Worm (Caenorhabditis elegans) whole organism, L4 larva: Measurements from ENCODE around the gene F35D2.3.

ENCODE experiments used
- F26F4.8 ChIP-seq: fragments of 200-800 bp; sonication (Bioruptor generic); conservative IDR thresholded peaks from 2 replicates; pipeline ENCODE4 v1.3.6; 2022; ENCODE audit warnings: missing genetic modification characterization, missing compliant biosample characterization
- F44E2.7 ChIP-seq: fragments of 200-800 bp; sonication (Bioruptor generic); IDR thresholded peaks from 2 replicates; pipeline ENCODE4 v2.1.2; 2022; ENCODE audit warnings: missing genetic modification characterization, missing compliant biosample characterization
- ZK546.5 ChIP-seq, 2 experiments: sonication (generic microtip); optimal IDR thresholded peaks; 2 replicates each; lab custom pipeline; 2017; ENCODE audit warnings: missing biosample characterization in 2 of 2, missing genetic modification characterization in 2 of 2
- aha-1 ChIP-seq: fragments of 150-350 bp; peaks from one replicate; lab custom pipeline; 2014; ENCODE audit warnings: missing biosample characterization, missing genetic modification characterization
- ama-1 ChIP-seq: fragments of 150-350 bp; optimal IDR thresholded peaks from 2 replicates; lab custom pipeline; 2014; ENCODE audit warnings: inconsistent platforms, mixed read lengths
- arid-1 ChIP-seq: fragments of 200-800 bp; sonication (Bioruptor generic); conservative IDR thresholded peaks from 2 replicates; pipeline ENCODE4 v1.3.6; 2022; ENCODE audit warnings: missing genetic modification reagents, missing genetic modification characterization, missing compliant biosample characterization
- attf-4 ChIP-seq: sonication (generic microtip); optimal IDR thresholded peaks from 3 replicates; lab custom pipeline; 2017; ENCODE audit warnings: missing biosample characterization, missing genetic modification characterization
- ceh-62 ChIP-seq: sonication (generic microtip); optimal IDR thresholded peaks from 2 replicates; lab custom pipeline; 2017; ENCODE audit warnings: missing biosample characterization, missing genetic modification characterization
- ceh-82 ChIP-seq: sonication (generic microtip); optimal IDR thresholded peaks from 2 replicates; lab custom pipeline; 2017; ENCODE audit warnings: missing biosample characterization, missing genetic modification characterization
- cey-2 ChIP-seq: sonication (generic microtip); optimal IDR thresholded peaks from 3 replicates; lab custom pipeline; 2017; ENCODE audit warnings: missing genetic modification characterization, mild to moderate bottlenecking, missing compliant biosample characterization, antibody characterized with exemption, borderline replicate concordance; ENCODE audit not compliant: insufficient read depth
- ctbp-1 ChIP-seq: fragments of 200-800 bp; sonication (Bioruptor generic); IDR thresholded peaks from 2 replicates; pipeline ENCODE4 v1.3.6; 2022; ENCODE audit warnings: missing genetic modification reagents, missing genetic modification characterization, missing compliant biosample characterization
- dmd-6 ChIP-seq: fragments of 200-800 bp; sonication (Bioruptor generic); IDR thresholded peaks from 2 replicates; pipeline ENCODE4 v1.3.6; 2022; ENCODE audit warnings: missing genetic modification reagents, missing genetic modification characterization, missing compliant biosample characterization
- dmd-8 ChIP-seq: fragments of 200-800 bp; sonication (Bioruptor generic); IDR thresholded peaks from 2 replicates; pipeline ENCODE4 v1.3.6; 2022; ENCODE audit warnings: missing genetic modification characterization, missing compliant biosample characterization
- dmd-9 ChIP-seq: fragments of 200-800 bp; sonication (Bioruptor generic); IDR thresholded peaks from 2 replicates; pipeline ENCODE4 v1.3.6; 2022; ENCODE audit warnings: missing genetic modification reagents, missing genetic modification characterization, missing compliant biosample characterization
- dve-1 ChIP-seq: sonication (generic microtip); optimal IDR thresholded peaks from 2 replicates; lab custom pipeline; 2017; ENCODE audit warnings: antibody characterized with exemption, mild to moderate bottlenecking, missing genetic modification characterization, missing compliant biosample characterization; ENCODE audit not compliant: insufficient read depth
- egl-27 ChIP-seq: sonication (generic microtip); optimal IDR thresholded peaks from 3 replicates; lab custom pipeline; 2017; ENCODE audit warnings: missing biosample characterization, missing genetic modification reagents, missing genetic modification characterization
- egl-43 ChIP-seq: fragments of 200-800 bp; sonication (Bioruptor generic); IDR thresholded peaks from 2 replicates; pipeline ENCODE4 v1.3.6; 2022; ENCODE audit warnings: missing genetic modification reagents, missing genetic modification characterization, missing compliant biosample characterization
- fos-1 ChIP-seq: fragments of 150-350 bp; optimal IDR thresholded peaks from 2 replicates; lab custom pipeline; 2014; ENCODE audit warnings: missing biosample characterization, missing genetic modification characterization
- hlh-11 ChIP-seq: fragments of 200-800 bp; sonication (Bioruptor generic); optimal IDR thresholded peaks from 2 replicates; lab custom pipeline; 2018; ENCODE audit warnings: mild to moderate bottlenecking, missing genetic modification characterization, missing compliant biosample characterization
- hlh-30 ChIP-seq: sonication (generic microtip); optimal IDR thresholded peaks from 2 replicates; lab custom pipeline; 2017; ENCODE audit warnings: antibody characterized with exemption, mild to moderate bottlenecking, missing genetic modification characterization, missing compliant biosample characterization; ENCODE audit not compliant: insufficient read depth
- lin-1 ChIP-seq: fragments of 200-800 bp; sonication (Bioruptor generic); IDR thresholded peaks from 2 replicates; pipeline ENCODE4 v1.3.6; 2022; ENCODE audit warnings: missing genetic modification reagents, missing genetic modification characterization, missing compliant biosample characterization
- lin-29 ChIP-seq: fragments of 200-800 bp; sonication (Bioruptor generic); IDR thresholded peaks from 2 replicates; pipeline ENCODE4 v1.3.6; 2022; ENCODE audit warnings: missing genetic modification reagents, missing genetic modification characterization, missing compliant biosample characterization
- lin-38 ChIP-seq: fragments of 200-800 bp; sonication (Bioruptor generic); IDR thresholded peaks from 2 replicates; pipeline ENCODE4 v1.3.6; 2022; ENCODE audit warnings: missing genetic modification reagents, missing genetic modification characterization, missing compliant biosample characterization
- lin-39 ChIP-seq: fragments of 150-350 bp; optimal IDR thresholded peaks from 2 replicates; lab custom pipeline; 2014; ENCODE audit warnings: missing biosample characterization, missing genetic modification reagents, missing genetic modification characterization
- lsy-2 ChIP-seq, 2 experiments: fragments of 150-350 bp in 1 of 2; sonication (generic microtip) in 1 of 2; optimal IDR thresholded peaks; 2 replicates each; lab custom pipeline; 2014 to 2017; ENCODE audit warnings: missing biosample characterization in 2 of 2, missing genetic modification characterization in 2 of 2
- madf-5 ChIP-seq, 2 experiments: fragments of 200-800 bp; sonication (Bioruptor generic); IDR thresholded peaks; 2 replicates each; pipeline ENCODE4 v1.3.6; 2022; ENCODE audit warnings: missing compliant biosample characterization in 2 of 2, missing genetic modification characterization in 2 of 2
- mdl-1 ChIP-seq, 2 experiments: fragments of 150-350 bp in 1 of 2; sonication (generic microtip) in 1 of 2; optimal IDR thresholded peaks; 2 replicates each; lab custom pipeline; 2014 to 2017; ENCODE audit warnings: missing biosample characterization in 2 of 2, missing genetic modification characterization in 2 of 2
- mdt-29 ChIP-seq: fragments of 200-800 bp; sonication (Bioruptor generic); IDR thresholded peaks from 2 replicates; pipeline ENCODE4 v1.3.6; 2022; ENCODE audit warnings: missing genetic modification reagents, missing genetic modification characterization, missing compliant biosample characterization
- mep-1 ChIP-seq: fragments of 150-350 bp; sonication (generic microtip); optimal IDR thresholded peaks from 3 replicates; lab custom pipeline; 2014; ENCODE audit warnings: missing biosample characterization, missing genetic modification characterization
- mxl-3 ChIP-seq: fragments of 200-800 bp; sonication (Bioruptor generic); optimal IDR thresholded peaks from 2 replicates; lab custom pipeline; 2018; ENCODE audit warnings: mild to moderate bottlenecking, missing genetic modification characterization, missing compliant biosample characterization
- nhr-10 ChIP-seq: fragments of 150-350 bp; optimal IDR thresholded peaks from 2 replicates; lab custom pipeline; 2014; ENCODE audit warnings: missing biosample characterization, missing genetic modification characterization
- nhr-11 ChIP-seq: fragments of 150-350 bp; optimal IDR thresholded peaks from 2 replicates; lab custom pipeline; 2014; ENCODE audit warnings: missing biosample characterization, missing genetic modification characterization
- nhr-25 ChIP-seq: sonication (generic microtip); optimal IDR thresholded peaks from 2 replicates; lab custom pipeline; 2017; ENCODE audit warnings: missing genetic modification characterization, mild to moderate bottlenecking, missing compliant biosample characterization, antibody characterized with exemption, moderate library complexity, borderline replicate concordance; ENCODE audit not compliant: insufficient read depth
- nhr-28 ChIP-seq: fragments of 150-350 bp; optimal IDR thresholded peaks from 2 replicates; lab custom pipeline; 2014; ENCODE audit warnings: missing biosample characterization, missing genetic modification characterization
- nhr-41 ChIP-seq: fragments of 200-800 bp; sonication (Bioruptor generic); IDR thresholded peaks from 2 replicates; pipeline ENCODE4 v1.3.6; 2022; ENCODE audit warnings: missing genetic modification reagents, missing genetic modification characterization, missing compliant biosample characterization
- nhr-76 ChIP-seq: fragments of 150-350 bp; optimal IDR thresholded peaks from 2 replicates; lab custom pipeline; 2014; ENCODE audit warnings: missing biosample characterization, missing genetic modification characterization
- php-3 ChIP-seq: fragments of 200-800 bp; sonication (Bioruptor generic); IDR thresholded peaks from 2 replicates; pipeline ENCODE4 v1.3.6; 2022; ENCODE audit warnings: missing genetic modification reagents, missing genetic modification characterization, missing compliant biosample characterization
- sdz-12 ChIP-seq: fragments of 200-800 bp; sonication (Bioruptor generic); optimal IDR thresholded peaks from 2 replicates; lab custom pipeline; 2018; ENCODE audit warnings: mild to moderate bottlenecking, missing genetic modification characterization, missing compliant biosample characterization
- skn-1 ChIP-seq: fragments of 150-350 bp; optimal IDR thresholded peaks from 2 replicates; lab custom pipeline; 2014; ENCODE audit warnings: missing biosample characterization, missing genetic modification characterization
- spr-3 ChIP-seq: fragments of 200-800 bp; sonication (Bioruptor generic); optimal IDR thresholded peaks from 2 replicates; lab custom pipeline; 2018; ENCODE audit warnings: mild to moderate bottlenecking, missing genetic modification characterization, missing compliant biosample characterization
- tag-97 ChIP-seq: fragments of 200-800 bp; sonication (Bioruptor generic); IDR thresholded peaks from 2 replicates; pipeline ENCODE4 v1.3.6; 2022; ENCODE audit warnings: missing genetic modification characterization, missing compliant biosample characterization
- unc-130 ChIP-seq: sonication (generic microtip); optimal IDR thresholded peaks from 2 replicates; lab custom pipeline; 2016; ENCODE audit warnings: missing genetic modification reagents, missing genetic modification characterization, missing compliant biosample characterization
- unc-62 ChIP-seq, 3 experiments: fragments of 150-350 bp in 1 of 3; sonication (generic microtip); optimal IDR thresholded peaks in 2 of 3; peaks in 1 of 3; 1 replicate in 1 of 3; 2 replicates in 2 of 3; lab custom pipeline; 2014 to 2017; ENCODE audit warnings: missing biosample characterization in 3 of 3, missing genetic modification characterization in 3 of 3, missing genetic modification reagents in 3 of 3, missing genotype in 1 of 3
- zag-1 ChIP-seq: fragments of 150-350 bp; optimal IDR thresholded peaks from 2 replicates; lab custom pipeline; 2014; ENCODE audit warnings: missing biosample characterization, missing genetic modification characterization
- zfp-3 ChIP-seq: fragments of 200-800 bp; sonication (Bioruptor generic); conservative IDR thresholded peaks from 2 replicates; pipeline ENCODE4 v1.3.6; 2022; ENCODE audit warnings: missing genetic modification reagents, missing genetic modification characterization, missing compliant biosample characterization
- zip-2 ChIP-seq: fragments of 150-350 bp; optimal IDR thresholded peaks from 2 replicates; lab custom pipeline; 2014; ENCODE audit warnings: missing biosample characterization, missing genetic modification characterization
- ztf-11 ChIP-seq: fragments of 150-350 bp; optimal IDR thresholded peaks from 2 replicates; lab custom pipeline; 2014; ENCODE audit warnings: missing biosample characterization, missing genetic modification characterization
- ztf-7 ChIP-seq: fragments of 150-350 bp; optimal IDR thresholded peaks from 2 replicates; lab custom pipeline; 2014; ENCODE audit warnings: missing biosample characterization, missing genetic modification characterization

The F35D2.3 gene

ce11 chrII:7554716-7555247, 15.6 kb upstream of the F35D2.3 start (continued):
- TF ChIP-seq lsy-2 (tag; optimal IDR thresholded peaks at IDR 0.05; lab: Kevin White, UChicago) (peak in 1 of 2 experiments; percentile 29), mep-1 (tag; lab: Kevin White, UChicago) (peak; percentile 55), nhr-76 (no peak), zip-2 (no peak), tag-97 (GFP tag; lab: Robert Waterston, UW) (no peak), mxl-3 (GFP tag; lab: Kevin White, UChicago) (peak; percentile 31), F44E2.7 (GFP tag; lab: Robert Waterston, UW) (no peak), mdt-29 (GFP tag; lab: Robert Waterston, UW) (no peak), nhr-10 (tag; lab: Kevin White, UChicago) (no peak), dmd-6 (peak; percentile 98), lin-29 (GFP tag; lab: Robert Waterston, UW) (no peak), ceh-62 (tag; lab: Kevin White, UChicago) (no peak), dmd-8 (no peak), arid-1 (GFP tag; lab: Robert Waterston, UW) (no peak), nhr-25 (tag; lab: Kevin White, UChicago) (peak; percentile 6), egl-43 (GFP tag; lab: Robert Waterston, UW) (no peak), ama-1 (no peak), skn-1 (no peak), sdz-12 (GFP tag; lab: Kevin White, UChicago) (no peak), unc-130 (no peak), attf-4 (tag; lab: Kevin White, UChicago) (no peak), nhr-41 (GFP tag; lab: Robert Waterston, UW) (peak; percentile 42; the same call in 1 of the 2 replicates), lin-38 (GFP tag; lab: Robert Waterston, UW) (no peak), hlh-30 (tag; lab: Kevin White, UChicago) (peak; percentile 87), nhr-28 (tag; lab: Kevin White, UChicago) (peak; percentile 88), ZK546.5 (tag; optimal IDR thresholded peaks at IDR 0.05; lab: Kevin White, UChicago) (no peak), egl-27 (tag; lab: Kevin White, UChicago) (no peak), zfp-3 (GFP tag; lab: Robert Waterston, UW) (0 out of 2 replicates have a peak, but pooled peaks have one; percentile 28), nhr-11 (tag; lab: Kevin White, UChicago) (no peak), lin-1 (GFP tag; lab: Robert Waterston, UW) (peak; percentile 84), madf-5 (GFP tag; IDR thresholded peaks at IDR 0.05; lab: Robert Waterston, UW) (no peak), dmd-9 (GFP tag; lab: Robert Waterston, UW) (no peak), cey-2 (no peak), ceh-82 (tag; lab: Kevin White, UChicago) (no peak), F26F4.8 (GFP tag; lab: Robert Waterston, UW) (no peak), ctbp-1 (GFP tag; lab: Robert Waterston, UW) (no peak), ztf-7 (no peak), dve-1 (peak; percentile 91)
- TF ChIP-seq, all 104 proteins: peak for 24

DNA sequence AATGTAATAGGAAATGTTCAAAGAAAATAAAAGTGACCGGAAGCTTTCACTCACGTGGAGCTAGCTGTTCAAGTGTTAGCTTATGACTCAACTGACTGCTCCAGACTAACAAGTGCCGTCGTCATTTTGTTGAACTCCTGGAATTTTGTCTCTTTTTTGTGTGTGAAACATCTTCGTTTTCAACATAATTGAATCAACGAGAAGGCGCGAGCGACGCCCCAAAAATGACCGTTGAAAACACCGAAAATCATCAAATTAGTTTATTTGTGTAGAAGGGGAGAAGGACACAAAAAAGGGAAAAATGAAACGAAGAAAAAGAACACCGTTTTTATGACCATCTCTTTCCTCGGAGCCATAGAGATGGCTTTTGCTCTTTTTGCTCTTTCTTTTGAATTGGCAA, 15.0 kb upstream of the F35D2.3 start, which contains the start of gene ZK1290.14:
ZK1290.14 (minus strand) TSS at position 139 of the 400 bp plus-strand sequence.
- TF ChIP-seq ceh-82 (tag; lab: Kevin White, UChicago) = no peak
- peak; percentile 68 for TF ChIP-seq aha-1 (tag; lab: Kevin White, UChicago)

- peak; percentile 30 for TF ChIP-seq nhr-28 (tag; lab: Kevin White, UChicago)
- peak; percentile 79 for TF ChIP-seq dve-1
- no peak for TF ChIP-seq spr-3 (GFP tag; lab: Kevin White, UChicago)
- TF ChIP-seq nhr-10 (tag; lab: Kevin White, UChicago) = no peak
- TF ChIP-seq zag-1 = no peak
- no peak for TF ChIP-seq ztf-11 (tag; lab: Kevin White, UChicago)
- no peak for TF ChIP-seq fos-1 (tag; lab: Kevin White, UChicago)
- TF ChIP-seq mep-1 (tag; lab: Kevin White, UChicago) = no peak
- peak; percentile 66 for TF ChIP-seq hlh-11 (tag; lab: Kevin White, UChicago)
- no peak for TF ChIP-seq zip-2
- TF ChIP-seq mdl-1 (tag; optimal IDR thresholded peaks at IDR 0.05; lab: Kevin White, UChicago) = peak in 1 of 2 experiments; percentile 33
- peak; percentile 83 for TF ChIP-seq dmd-6
- TF ChIP-seq nhr-41 (GFP tag; lab: Robert Waterston, UW) = 0 out of 2 replicates have a peak, but pooled peaks have one; percentile 34
- no peak for TF ChIP-seq lin-39 (tag; lab: Kevin White, UChicago)
- TF ChIP-seq unc-62 (GFP tag; optimal IDR thresholded peaks at IDR 0.05 in 1 of 2; lab: Kevin White, UChicago) = peak in 1 of 2 experiments; percentile 94
- TF ChIP-seq unc-62 (tag; optimal IDR thresholded peaks at IDR 0.05; lab: Kevin White, UChicago) = no peak
- TF ChIP-seq nhr-25 (tag; lab: Kevin White, UChicago) = no peak
- peak; percentile 35; the same call in 1 of the 2 replicates for TF ChIP-seq php-3 (GFP tag; lab: Robert Waterston, UW)
These were observed 12.4 kb upstream of the F35D2.3 start for ce11 chrII:7557981-7558380.
